Fruit fly (Drosophila melanogaster) whole organism, embryonic: ENCODE results near the gene CG15803.

Experiments
- Atf6 ChIP-seq: fragments of 200-800 bp; sonication (Bioruptor generic); IDR thresholded peaks from 2 replicates; pipeline ENCODE4 v1.3.6; 2022; ENCODE audit warnings: missing biosample characterization, missing genetic modification characterization
- Bgb ChIP-seq: fragments of 200-800 bp; sonication (Bioruptor generic); IDR thresholded peaks from 2 replicates; pipeline ENCODE4 v1.3.6; 2022; ENCODE audit warnings: missing biosample characterization, missing genetic modification characterization; ENCODE audit not compliant: partially characterized antibody
- CG11504 ChIP-seq: fragments of 200-800 bp; sonication (Bioruptor generic); optimal IDR thresholded peaks from 3 replicates; lab custom pipeline; 2019; ENCODE audit warnings: missing biosample characterization, mild to moderate bottlenecking, missing genetic modification characterization, moderate library complexity
- CG11696 ChIP-seq: fragments of 200-800 bp; sonication (Bioruptor generic); IDR thresholded peaks from 2 replicates; pipeline ENCODE4 v1.3.6; 2022; ENCODE audit warnings: missing biosample characterization, missing genetic modification characterization
- CG12071 ChIP-seq: fragments of 200-800 bp; sonication (Bioruptor generic); optimal IDR thresholded peaks from 3 replicates; lab custom pipeline; 2018; ENCODE audit warnings: missing biosample characterization, mild to moderate bottlenecking, missing genetic modification characterization
- CG12219 ChIP-seq: fragments of 200-800 bp; sonication (Bioruptor generic); optimal IDR thresholded peaks from 3 replicates; lab custom pipeline; 2018; ENCODE audit warnings: missing biosample characterization, mild to moderate bottlenecking, missing genetic modification characterization
- CG12391 ChIP-seq: fragments of 200-800 bp; sonication (Bioruptor generic); optimal IDR thresholded peaks from 3 replicates; lab custom pipeline; 2018; ENCODE audit warnings: missing biosample characterization, mild to moderate bottlenecking, missing genetic modification characterization, moderate library complexity
- CG12769 ChIP-seq: fragments of 200-800 bp; sonication (Bioruptor generic); optimal IDR thresholded peaks from 2 replicates; lab custom pipeline; 2019; ENCODE audit warnings: missing biosample characterization, mild to moderate bottlenecking, missing genetic modification characterization, moderate library complexity
- CG17359 ChIP-seq: fragments of 200-800 bp; sonication (Bioruptor generic); optimal IDR thresholded peaks from 3 replicates; lab custom pipeline; 2018; ENCODE audit warnings: missing biosample characterization, mild to moderate bottlenecking, missing genetic modification characterization, moderate library complexity
- CG18599 ChIP-seq: fragments of 200-800 bp; sonication (Bioruptor generic); optimal IDR thresholded peaks from 3 replicates; lab custom pipeline; 2017; ENCODE audit warnings: missing biosample characterization, missing genetic modification characterization, mild to moderate bottlenecking, moderate library complexity, missing genetic modification reagents
- CG2120 ChIP-seq: fragments of 200-800 bp; sonication (Bioruptor generic); optimal IDR thresholded peaks from 3 replicates; lab custom pipeline; 2016; ENCODE audit warnings: missing biosample characterization, missing genetic modification characterization
- CG30403 ChIP-seq: fragments of 200-800 bp; sonication (Bioruptor generic); optimal IDR thresholded peaks from 3 replicates; lab custom pipeline; 2016; ENCODE audit warnings: missing biosample characterization, missing genetic modification characterization
- CG31365 ChIP-seq: fragments of 200-800 bp; sonication (Bioruptor generic); optimal IDR thresholded peaks from 2 replicates; lab custom pipeline; 2018; ENCODE audit warnings: missing biosample characterization, mild to moderate bottlenecking, missing genetic modification characterization
- CG32532 ChIP-seq: fragments of 200-800 bp; sonication (Bioruptor generic); IDR thresholded peaks from 2 replicates; pipeline ENCODE4 v1.3.6; 2022; ENCODE audit warnings: missing biosample characterization, missing genetic modification characterization
- CG34422 ChIP-seq: fragments of 200-800 bp; sonication (Bioruptor generic); IDR thresholded peaks from 3 replicates; pipeline ENCODE4 v1.3.6; 2022; ENCODE audit warnings: missing biosample characterization, missing genetic modification characterization
- CG6765 ChIP-seq: fragments of 200-800 bp; sonication (Bioruptor generic); optimal IDR thresholded peaks from 3 replicates; lab custom pipeline; 2017; ENCODE audit warnings: missing biosample characterization, mild to moderate bottlenecking, missing genetic modification characterization
- CG6791 ChIP-seq: fragments of 200-800 bp; sonication (Bioruptor generic); IDR thresholded peaks from 3 replicates; pipeline ENCODE4 v1.3.6; 2022; ENCODE audit warnings: missing biosample characterization, missing genetic modification characterization; ENCODE audit not compliant: partially characterized antibody
- CG9876 ChIP-seq: fragments of 200-800 bp; sonication (Bioruptor generic); optimal IDR thresholded peaks from 2 replicates; lab custom pipeline; 2016; ENCODE audit warnings: missing biosample characterization, missing genetic modification characterization
- CG9932 ChIP-seq: fragments of 200-800 bp; sonication (Bioruptor generic); IDR thresholded peaks from 2 replicates; pipeline ENCODE4 v1.3.6; 2022; ENCODE audit warnings: missing biosample characterization, missing genetic modification characterization
- Deaf1 ChIP-seq: fragments of 200-800 bp; optimal IDR thresholded peaks from 3 replicates; lab custom pipeline; 2019; ENCODE audit warnings: missing biosample characterization, mild to moderate bottlenecking, missing genetic modification characterization, moderate library complexity
- Dll ChIP-seq: fragments of 200-800 bp; sonication (Bioruptor generic); IDR thresholded peaks from 4 replicates; pipeline ENCODE4 v1.3.6; 2022; ENCODE audit warnings: missing biosample characterization, missing genetic modification characterization; ENCODE audit not compliant: partially characterized antibody
- Dref ChIP-seq: fragments of 200-800 bp; sonication (Bioruptor generic); IDR thresholded peaks from 2 replicates; pipeline ENCODE4 v1.3.6; 2022; ENCODE audit warnings: missing biosample characterization, missing genetic modification characterization
- Fer1 ChIP-seq: fragments of 200-800 bp; sonication (Bioruptor generic); optimal IDR thresholded peaks from 2 replicates; lab custom pipeline; 2017; ENCODE audit warnings: missing biosample characterization, mild to moderate bottlenecking, missing genetic modification characterization
- Hmr ChIP-seq: fragments of 200-800 bp; sonication (Bioruptor generic); optimal IDR thresholded peaks from 3 replicates; lab custom pipeline; 2017; ENCODE audit warnings: mild to moderate bottlenecking, missing biosample characterization, missing genetic modification reagents, missing genetic modification characterization
- Hr51 ChIP-seq, 2 experiments: fragments of 200-800 bp; sonication (Bioruptor generic); optimal IDR thresholded peaks; 2 replicates in 1 of 2; 3 replicates in 1 of 2; lab custom pipeline; 2016 to 2018; ENCODE audit warnings: missing biosample characterization in 2 of 2, missing genetic modification characterization in 2 of 2, mild to moderate bottlenecking in 1 of 2, moderate library complexity in 1 of 2
- Jarid2 ChIP-seq: fragments of 200-800 bp; sonication (Bioruptor generic); optimal IDR thresholded peaks from 3 replicates; lab custom pipeline; 2017; ENCODE audit warnings: mild to moderate bottlenecking, missing biosample characterization, missing genetic modification reagents, missing genetic modification characterization
- MBD-R2 ChIP-seq: fragments of 200-800 bp; sonication (Bioruptor generic); IDR thresholded peaks from 2 replicates; pipeline ENCODE4 v1.3.6; 2022; ENCODE audit warnings: missing biosample characterization, missing genetic modification characterization
- Optix ChIP-seq: fragments of 200-800 bp; sonication (Bioruptor generic); IDR thresholded peaks from 3 replicates; pipeline ENCODE4 v1.3.6; 2022; ENCODE audit warnings: missing biosample characterization, missing genetic modification characterization
- Trl ChIP-seq, 3 experiments: fragments of >200 bp in 2 of 3; fragments of 200-800 bp in 1 of 3; sonication (Bioruptor generic) in 1 of 3; optimal IDR thresholded peaks; 2 replicates in 1 of 3; 3 replicates in 2 of 3; lab custom pipeline; 2016 to 2017; ENCODE audit warnings: missing biosample characterization in 1 of 3, missing genetic modification characterization in 1 of 3
- abd-A ChIP-seq: fragments of 200-800 bp; sonication (Bioruptor generic); optimal IDR thresholded peaks from 3 replicates; lab custom pipeline; 2019; ENCODE audit warnings: missing biosample characterization, mild to moderate bottlenecking, missing genetic modification characterization, moderate library complexity
- btn ChIP-seq: fragments of 200-800 bp; sonication (Bioruptor generic); optimal IDR thresholded peaks from 2 replicates; lab custom pipeline; 2016; ENCODE audit warnings: missing biosample characterization, missing genetic modification characterization
- chinmo ChIP-seq: fragments of 200-800 bp; sonication (Bioruptor generic); IDR thresholded peaks from 4 replicates; pipeline ENCODE4 v1.3.6; 2022; ENCODE audit warnings: missing biosample characterization, missing genetic modification characterization; ENCODE audit not compliant: partially characterized antibody
- crol ChIP-seq: fragments of 200-800 bp; sonication (Bioruptor generic); IDR thresholded peaks from 2 replicates; pipeline ENCODE4 v1.3.6; 2022; ENCODE audit warnings: missing biosample characterization, missing genetic modification characterization
- dmrt99B ChIP-seq: fragments of 200-800 bp; sonication (Bioruptor generic); optimal IDR thresholded peaks from 2 replicates; lab custom pipeline; 2018; ENCODE audit warnings: missing biosample characterization, mild to moderate bottlenecking, missing genetic modification characterization, moderate library complexity
- grau ChIP-seq: fragments of 200-800 bp; optimal IDR thresholded peaks from 3 replicates; lab custom pipeline; 2019; ENCODE audit warnings: missing biosample characterization, mild to moderate bottlenecking, missing genetic modification characterization, moderate library complexity
- lab ChIP-seq: fragments of 200-800 bp; sonication (Bioruptor generic); optimal IDR thresholded peaks from 3 replicates; lab custom pipeline; 2017; ENCODE audit warnings: missing biosample characterization, missing genetic modification characterization, mild to moderate bottlenecking, moderate library complexity, missing genetic modification reagents
- lilli ChIP-seq: fragments of 200-800 bp; sonication (Bioruptor generic); optimal IDR thresholded peaks from 3 replicates; lab custom pipeline; 2016; ENCODE audit warnings: missing biosample characterization, missing genetic modification characterization
- lmd ChIP-seq: fragments of 200-800 bp; sonication (Bioruptor generic); IDR thresholded peaks from 2 replicates; pipeline ENCODE4 v1.3.6; 2022; ENCODE audit warnings: missing biosample characterization, missing genetic modification characterization
- mam ChIP-seq: fragments of 200-800 bp; sonication (Bioruptor generic); optimal IDR thresholded peaks from 3 replicates; lab custom pipeline; 2016; ENCODE audit warnings: missing biosample characterization, missing genetic modification characterization
- row ChIP-seq: fragments of 200-800 bp; sonication (Bioruptor generic); IDR thresholded peaks from 3 replicates; pipeline ENCODE4 v1.3.6; 2022; ENCODE audit warnings: missing biosample characterization, missing genetic modification characterization
- sima ChIP-seq: fragments of 200-800 bp; sonication (Bioruptor generic); optimal IDR thresholded peaks from 2 replicates; lab custom pipeline; 2016; ENCODE audit warnings: missing biosample characterization, missing genetic modification characterization
- sisA ChIP-seq: fragments of 200-800 bp; sonication (Bioruptor generic); IDR thresholded peaks from 2 replicates; pipeline ENCODE4 v1.3.6; 2022; ENCODE audit warnings: missing biosample characterization, missing genetic modification characterization
- sna ChIP-seq: fragments of 200-800 bp; sonication (Bioruptor generic); IDR thresholded peaks from 2 replicates; pipeline ENCODE4 v1.3.6; 2022; ENCODE audit warnings: missing biosample characterization, missing genetic modification characterization; ENCODE audit not compliant: partially characterized antibody
- toy ChIP-seq: fragments of 200-800 bp; sonication (Bioruptor generic); IDR thresholded peaks from 2 replicates; pipeline ENCODE4 v1.3.6; 2022; ENCODE audit warnings: missing biosample characterization, missing genetic modification characterization
- unc-4 ChIP-seq: fragments of 200-800 bp; sonication (Bioruptor generic); IDR thresholded peaks from 2 replicates; pipeline ENCODE4 v1.3.6; 2022; ENCODE audit warnings: missing biosample characterization, missing genetic modification characterization; ENCODE audit not compliant: partially characterized antibody
- z ChIP-seq: fragments of 200-800 bp; sonication (Bioruptor generic); IDR thresholded peaks from 3 replicates; pipeline ENCODE4 v1.3.6; 2022; ENCODE audit warnings: missing biosample characterization, missing genetic modification characterization
- zfh1 ChIP-seq: fragments of 200-800 bp; sonication (Bioruptor generic); IDR thresholded peaks from 3 replicates; pipeline ENCODE4 v1.3.6; 2022; ENCODE audit warnings: missing biosample characterization, missing genetic modification characterization

The CG15803 gene

dm6 chr3R:18360630-18361260, at the start of gene CG15803:
TSS of gene CG15803 (minus strand) at chr3R:18360728.
- no peak for TF ChIP-seq CG12071 (GFP tag; lab: Kevin White, UChicago)
- 0 out of 4 replicates have a peak, but pooled peaks have one; percentile 17 for TF ChIP-seq Dll (GFP tag; lab: Robert Waterston, UW)
- no peak for TF ChIP-seq btn
- TF ChIP-seq CG12769 (tag; lab: Kevin White, UChicago), result peak; percentile 72
- 0 out of 2 replicates have a peak, but pooled peaks have one; percentile 19 for TF ChIP-seq Bgb
- TF ChIP-seq Jarid2 (GFP tag; lab: Kevin White, UChicago), result peak; percentile 47
- TF ChIP-seq lab (GFP tag; lab: Kevin White, UChicago), result peak; percentile 5
- TF ChIP-seq CG12391 (tag; lab: Kevin White, UChicago), result peak; percentile 5
- TF ChIP-seq MBD-R2 (GFP tag; lab: Robert Waterston, UW), result 0 out of 2 replicates have a peak, but pooled peaks have one; percentile 5
- peak; percentile 8 for TF ChIP-seq grau (tag; lab: Kevin White, UChicago)
- TF ChIP-seq CG34422 (GFP tag; lab: Robert Waterston, UW), result 0 out of 3 replicates have a peak, but pooled peaks have one; percentile 38
- peak; percentile 48 for TF ChIP-seq CG2120 (GFP tag; lab: Kevin White, UChicago)
- peak; percentile 78 for TF ChIP-seq Deaf1 (tag; lab: Kevin White, UChicago)
- TF ChIP-seq CG6791 (GFP tag; lab: Robert Waterston, UW), result no peak
- TF ChIP-seq Hr51 (GFP tag; optimal IDR thresholded peaks at IDR 0.05; lab: Kevin White, UChicago), result peak in 1 of 2 experiments; percentile 25
- peak; percentile 5; the same call in 1 of the 2 replicates for TF ChIP-seq lmd (GFP tag; lab: Robert Waterston, UW)
- TF ChIP-seq CG17359 (tag; lab: Kevin White, UChicago), result no peak
- 0 out of 2 replicates have a peak, but pooled peaks have one; percentile 24 for TF ChIP-seq sna
- TF ChIP-seq CG11504, result peak; percentile 18
- TF ChIP-seq sima (GFP tag; lab: Kevin White, UChicago), result no peak
- TF ChIP-seq CG11696, result no peak
- peak; percentile 8 for TF ChIP-seq dmrt99B (tag; lab: Kevin White, UChicago)
- no peak for TF ChIP-seq CG12219
- TF ChIP-seq Trl (optimal IDR thresholded peaks at IDR 0.05; lab: Kevin White, UChicago), result peak; percentile 43 to 67
- TF ChIP-seq Trl (GFP tag; optimal IDR thresholded peaks at IDR 0.05; lab: Kevin White, UChicago), result no peak
- TF ChIP-seq CG31365, result no peak
- TF ChIP-seq CG9932 (GFP tag; lab: Robert Waterston, UW), result peak; percentile 37; the same call in 1 of the 2 replicates
- 0 out of 2 replicates have a peak, but pooled peaks have one; percentile 37 for TF ChIP-seq CG32532
- 0 out of 2 replicates have a peak, but pooled peaks have one; percentile 8 for TF ChIP-seq toy (GFP tag; lab: Robert Waterston, UW)
- TF ChIP-seq CG6765, result no peak
- 0 out of 2 replicates have a peak, but pooled peaks have one; percentile 15 for TF ChIP-seq unc-4 (GFP tag; lab: Robert Waterston, UW)
- 0 out of 2 replicates have a peak, but pooled peaks have one; percentile 20 for TF ChIP-seq sisA (GFP tag; lab: Robert Waterston, UW)
- TF ChIP-seq CG18599 (GFP tag; lab: Kevin White, UChicago), result peak; percentile 55
- no peak for TF ChIP-seq CG9876
- peak; percentile 18 for TF ChIP-seq mam (GFP tag; lab: Kevin White, UChicago)
- TF ChIP-seq Optix, result no peak
- TF ChIP-seq zfh1 (GFP tag; lab: Robert Waterston, UW), result no peak
- peak; percentile 18 for TF ChIP-seq CG30403 (GFP tag; lab: Kevin White, UChicago)
- TF ChIP-seq Hmr (GFP tag; lab: Kevin White, UChicago), result peak; percentile 25
- peak; percentile 76 for TF ChIP-seq abd-A
- peak; percentile 68 for TF ChIP-seq crol (GFP tag; lab: Robert Waterston, UW)
- TF ChIP-seq Atf6 (GFP tag; lab: Robert Waterston, UW), result peak; percentile 23; the same call in 1 of the 2 replicates
- TF ChIP-seq row (GFP tag; lab: Robert Waterston, UW), result peak; percentile 55; the same call in 2 of the 3 replicates
- peak; percentile 6 for TF ChIP-seq Fer1 (GFP tag; lab: Kevin White, UChicago)
- peak; percentile 59; the same call in 1 of the 3 replicates for TF ChIP-seq z
- TF ChIP-seq chinmo, result peak; percentile 51; the same call in 1 of the 4 replicates
- peak; percentile 24 for TF ChIP-seq lilli (GFP tag; lab: Kevin White, UChicago)
- TF ChIP-seq Dref (GFP tag; lab: Robert Waterston, UW), result no peak
